Worm (Caenorhabditis elegans) whole organism, L2 larva: Measurements from ENCODE around the gene F09C6.3.

Experiments
- C34F6.9 ChIP-seq: fragments of 150-350 bp; optimal IDR thresholded peaks from 2 replicates; lab custom pipeline; 2014; ENCODE audit warnings: missing biosample characterization, missing genetic modification characterization
- F13H6.1 ChIP-seq: sonication (generic microtip); optimal IDR thresholded peaks from 2 replicates; lab custom pipeline; 2016; ENCODE audit warnings: missing genetic modification characterization, missing compliant biosample characterization
- ZK546.5 ChIP-seq: sonication (generic microtip); optimal IDR thresholded peaks from 2 replicates; lab custom pipeline; 2017; ENCODE audit warnings: missing biosample characterization, missing genetic modification characterization
- alr-1 ChIP-seq: fragments of 150-350 bp; optimal IDR thresholded peaks from 2 replicates; lab custom pipeline; 2014; ENCODE audit warnings: missing biosample characterization, missing genetic modification characterization
- aly-2 ChIP-seq: fragments of 150-350 bp; optimal IDR thresholded peaks from 2 replicates; lab custom pipeline; 2014; ENCODE audit warnings: missing biosample characterization, missing genetic modification characterization
- blmp-1 ChIP-seq: sonication (generic microtip); optimal IDR thresholded peaks from 2 replicates; lab custom pipeline; 2017; ENCODE audit warnings: missing genetic modification characterization, mild to moderate bottlenecking, missing compliant biosample characterization, antibody characterized with exemption, moderate library complexity; ENCODE audit not compliant: insufficient read depth
- ceh-82 ChIP-seq: fragments of 150-350 bp; optimal IDR thresholded peaks from 2 replicates; lab custom pipeline; 2014; ENCODE audit warnings: missing biosample characterization, missing genetic modification characterization
- crh-2 ChIP-seq: sonication (generic microtip); optimal IDR thresholded peaks from 2 replicates; lab custom pipeline; 2017; ENCODE audit warnings: missing biosample characterization, missing genetic modification characterization
- egl-27 ChIP-seq: sonication (generic microtip); optimal IDR thresholded peaks from 3 replicates; lab custom pipeline; 2017; ENCODE audit warnings: missing biosample characterization, missing genetic modification reagents, missing genetic modification characterization
- elt-1 ChIP-seq: fragments of 150-350 bp; optimal IDR thresholded peaks from 2 replicates; lab custom pipeline; 2014; ENCODE audit warnings: missing biosample characterization, missing genetic modification characterization
- elt-3 ChIP-seq: sonication (generic microtip); optimal IDR thresholded peaks from 2 replicates; lab custom pipeline; 2017; ENCODE audit warnings: missing biosample characterization, missing genetic modification characterization
- lin-11 ChIP-seq: fragments of 150-350 bp; sonication (generic microtip); optimal IDR thresholded peaks from 2 replicates; lab custom pipeline; 2014; ENCODE audit warnings: missing biosample characterization, missing genetic modification characterization, inconsistent platforms, mixed read lengths
- lin-39 ChIP-seq: fragments of 150-350 bp; optimal IDR thresholded peaks from 2 replicates; lab custom pipeline; 2014; ENCODE audit warnings: missing biosample characterization, missing genetic modification reagents, missing genetic modification characterization
- nhr-11 ChIP-seq: fragments of 150-350 bp; optimal IDR thresholded peaks from 2 replicates; lab custom pipeline; 2014; ENCODE audit warnings: missing biosample characterization, missing genetic modification characterization
- nhr-129 ChIP-seq: fragments of 150-350 bp; optimal IDR thresholded peaks from 2 replicates; lab custom pipeline; 2014; ENCODE audit warnings: missing biosample characterization, missing genetic modification characterization
- nhr-21 ChIP-seq: fragments of 150-350 bp; optimal IDR thresholded peaks from 2 replicates; lab custom pipeline; 2014; ENCODE audit warnings: missing biosample characterization, missing genetic modification characterization
- nhr-23 ChIP-seq: fragments of 150-350 bp; optimal IDR thresholded peaks from 2 replicates; lab custom pipeline; 2014; ENCODE audit warnings: missing biosample characterization, missing genetic modification reagents, missing genetic modification characterization
- nhr-237 ChIP-seq: fragments of 150-350 bp; optimal IDR thresholded peaks from 2 replicates; lab custom pipeline; 2014; ENCODE audit warnings: missing biosample characterization, missing genetic modification characterization
- nhr-25 ChIP-seq: fragments of 150-350 bp; sonication (generic microtip); optimal IDR thresholded peaks from 3 replicates; lab custom pipeline; 2014; ENCODE audit warnings: missing biosample characterization, missing genetic modification characterization
- nhr-6 ChIP-seq: fragments of 150-350 bp; optimal IDR thresholded peaks from 2 replicates; lab custom pipeline; 2014; ENCODE audit warnings: missing biosample characterization, missing genetic modification characterization
- nhr-77 ChIP-seq: fragments of 150-350 bp; optimal IDR thresholded peaks from 2 replicates; lab custom pipeline; 2014; ENCODE audit warnings: missing biosample characterization, missing genetic modification characterization
- sem-4 ChIP-seq: fragments of 150-350 bp; optimal IDR thresholded peaks from 2 replicates; lab custom pipeline; 2014; ENCODE audit warnings: missing biosample characterization, missing genetic modification reagents, missing genetic modification characterization
- unc-55 ChIP-seq: fragments of 150-350 bp; sonication (generic microtip); optimal IDR thresholded peaks from 3 replicates; lab custom pipeline; 2014; ENCODE audit warnings: missing biosample characterization, missing genetic modification reagents, missing genetic modification characterization
- unc-62 ChIP-seq: fragments of 150-350 bp; optimal IDR thresholded peaks from 2 replicates; lab custom pipeline; 2014; ENCODE audit warnings: missing biosample characterization, missing genetic modification reagents, missing genetic modification characterization

F09C6.3 gene

DNA sequence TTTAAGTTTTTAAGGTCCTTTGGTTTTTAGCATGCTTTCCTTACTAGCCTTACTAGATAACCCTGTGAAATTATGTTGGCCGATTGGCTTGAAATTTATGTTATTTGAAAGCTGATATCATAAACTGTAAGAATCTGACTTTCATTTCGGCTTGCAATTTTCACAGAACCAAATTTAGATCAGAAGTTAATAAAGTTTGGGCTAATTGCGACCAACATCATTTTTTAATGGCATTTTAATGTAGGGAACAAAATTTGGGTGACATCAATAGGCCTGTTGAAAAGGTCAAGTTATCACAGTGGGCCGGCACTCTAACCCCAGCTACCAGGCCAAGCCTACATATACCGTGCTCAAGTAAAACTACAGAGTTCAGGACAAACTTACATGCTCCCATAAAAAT lies 48.6 kb downstream of the F09C6.3 start:
- no peak for TF ChIP-seq crh-2
- TF ChIP-seq egl-27 (tag; lab: Kevin White, UChicago): no peak
- no peak for TF ChIP-seq aly-2 (tag; lab: Kevin White, UChicago)
- TF ChIP-seq nhr-11: no peak
- TF ChIP-seq nhr-21: no peak
- no peak for TF ChIP-seq sem-4 (tag; lab: Kevin White, UChicago)
- TF ChIP-seq elt-3 (tag; lab: Kevin White, UChicago): no peak

DNA sequence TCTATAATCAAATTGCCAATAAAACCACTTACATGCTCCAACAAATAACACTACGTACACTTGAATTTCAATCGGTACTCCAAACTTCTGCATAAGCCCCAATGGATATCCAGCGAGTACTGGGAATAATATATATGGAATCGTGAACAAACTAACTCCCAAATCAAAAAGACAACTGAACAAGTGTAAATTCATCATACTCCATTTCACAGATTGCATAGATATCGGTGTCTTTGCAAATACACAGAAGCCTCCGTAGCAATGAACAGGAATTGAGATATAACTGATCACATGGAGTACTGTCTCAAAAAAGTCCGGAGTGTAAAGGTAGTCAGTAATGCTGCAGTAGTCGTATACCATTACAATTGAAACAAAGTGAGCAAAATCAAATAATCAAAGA lies 50.6 kb downstream of the F09C6.3 start, which contains the start of gene srh-214:
Gene srh-214 (minus strand): TSS at position 360 of the 400 bp plus-strand sequence.
- TF ChIP-seq sem-4 (tag; lab: Kevin White, UChicago) (no peak), nhr-25 (tag; lab: Kevin White, UChicago) (no peak), elt-1 (no peak), F13H6.1 (tag; lab: Kevin White, UChicago) (no peak), lin-39 (tag; lab: Kevin White, UChicago) (no peak), nhr-237 (tag; lab: Kevin White, UChicago) (no peak), nhr-21 (no peak), blmp-1 (tag; lab: Kevin White, UChicago) (no peak), unc-55 (GFP tag; lab: Kevin White, UChicago) (no peak), nhr-77 (tag; lab: Kevin White, UChicago) (no peak), ceh-82 (tag; lab: Kevin White, UChicago) (no peak), unc-62 (GFP tag; lab: Kevin White, UChicago) (no peak), egl-27 (tag; lab: Kevin White, UChicago) (no peak), alr-1 (tag; lab: Kevin White, UChicago) (no peak), nhr-23 (tag; lab: Kevin White, UChicago) (no peak), nhr-6 (tag; lab: Kevin White, UChicago) (no peak), lin-11 (tag; lab: Kevin White, UChicago) (no peak), ZK546.5 (tag; lab: Kevin White, UChicago) (no peak), nhr-129 (tag; lab: Kevin White, UChicago) (no peak), C34F6.9 (tag; lab: Kevin White, UChicago) (no peak)
